Worm (Caenorhabditis elegans) whole organism, L1 larva: Measurements from ENCODE around the gene paf-2.

Source experiments
- nhr-12 ChIP-seq: sonication (generic microtip); optimal IDR thresholded peaks from 2 replicates; lab custom pipeline; 2017; ENCODE audit warnings: missing biosample characterization, missing genetic modification characterization
- nhr-237 ChIP-seq: fragments of 150-350 bp; optimal IDR thresholded peaks from 2 replicates; lab custom pipeline; 2014; ENCODE audit warnings: missing biosample characterization, missing genetic modification characterization
- skn-1 ChIP-seq: fragments of 150-350 bp; optimal IDR thresholded peaks from 2 replicates; lab custom pipeline; 2014; ENCODE audit warnings: missing biosample characterization, missing genetic modification characterization

ce11 chrX:4320563-4320962, 23.0 kb upstream of the paf-2 start, which contains the start of gene dop-6:
- TF ChIP-seq skn-1 (tag; lab: Kevin White, UChicago), result no peak
- no peak for TF ChIP-seq nhr-237 (tag; lab: Kevin White, UChicago)
- TF ChIP-seq nhr-12 (tag; lab: Kevin White, UChicago), result no peak
